Worm (Caenorhabditis elegans): ENCODE data around the gene rpa-1.

DNA sequence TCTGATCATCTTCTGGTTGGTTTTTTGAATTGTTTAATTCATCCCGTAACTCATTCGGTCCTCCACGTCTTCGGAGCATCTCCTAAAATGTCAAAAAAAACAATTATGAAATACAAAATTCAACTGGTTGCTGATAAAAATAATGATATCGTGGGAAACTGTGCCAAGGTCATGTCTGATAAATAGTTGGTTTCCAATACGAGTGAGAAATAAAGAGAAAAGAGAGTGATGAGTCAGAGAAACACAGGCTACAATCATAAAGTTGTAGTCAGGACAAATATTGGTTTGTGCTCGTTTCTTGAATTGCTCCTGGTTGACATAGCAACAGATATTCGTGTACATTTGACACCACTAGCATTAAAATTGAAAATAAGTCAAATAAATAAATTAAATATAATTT is 40.8 kb downstream of the rpa-1 start, which contains the start of gene B0495.7:
- no peak for TF ChIP-seq nhr-76 (tag; optimal IDR thresholded peaks at IDR 0.05)
- no peak for TF ChIP-seq dpl-1 (GFP tag; optimal IDR thresholded peaks at IDR 0.05)
- TF ChIP-seq pqm-1 (tag; optimal IDR thresholded peaks at IDR 0.05), result no peak
- no peak for TF ChIP-seq ces-1 (GFP tag; optimal IDR thresholded peaks at IDR 0.05)
- no peak for TF ChIP-seq ama-1 (optimal IDR thresholded peaks at IDR 0.05)

Measured in whole organism, L1 larva.